Worm (Caenorhabditis elegans): ENCODE measurements around the gene F59B10.4.

F59B10.4 gene

DNA sequence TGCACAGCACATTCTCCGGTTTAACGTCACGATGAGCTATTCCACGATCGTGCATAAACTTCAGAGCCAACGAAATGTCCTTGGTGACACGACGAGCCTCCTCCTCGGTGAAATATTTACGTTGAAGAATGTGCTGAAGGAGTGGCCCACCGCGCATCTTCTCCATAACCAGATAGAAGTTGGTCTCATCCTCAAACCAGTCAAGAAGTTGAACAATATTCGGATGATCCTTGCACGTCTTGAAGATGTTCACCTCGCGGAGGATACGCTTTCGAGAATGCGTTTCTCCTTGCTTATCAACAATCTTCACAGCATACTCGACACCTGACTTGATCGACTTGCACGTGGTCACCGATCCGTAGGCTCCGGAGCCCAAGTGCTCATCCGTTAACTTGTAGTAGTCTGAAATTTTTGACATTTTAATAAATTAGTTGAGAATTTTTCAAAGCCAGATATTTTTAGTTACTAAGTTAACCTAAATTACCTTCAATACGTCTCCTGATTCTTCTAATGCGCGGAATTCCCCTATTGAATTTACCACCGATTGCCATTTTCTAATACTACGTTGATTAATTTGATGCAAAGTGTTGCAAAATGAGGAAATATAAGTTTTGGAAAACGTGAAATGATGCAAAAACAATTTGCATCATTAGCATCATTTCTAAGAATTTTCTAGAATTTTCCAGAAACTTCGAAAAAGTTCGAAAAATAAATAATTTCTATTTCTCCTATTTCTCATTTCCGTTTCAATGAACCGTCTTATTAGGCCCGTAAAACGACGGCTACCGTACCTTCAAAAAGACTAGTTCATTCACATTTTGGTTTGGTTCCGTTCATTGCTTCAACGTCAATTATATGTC is 27.2 kb upstream of the F59B10.4 start (continued):
- TF ChIP-seq sea-2 (GFP tag; IDR thresholded peaks at IDR 0.05), result no peak
- 0 out of 2 replicates have a peak, but pooled peaks have one; percentile 20 for TF ChIP-seq attf-3 (GFP tag; conservative IDR thresholded peaks at IDR 0.05)
- TF ChIP-seq lin-35 (GFP tag; optimal IDR thresholded peaks at IDR 0.05), result peak in 1 of 3 experiments; percentile 20
- no peak; the same call in 1 of the 2 replicates for TF ChIP-seq Y56A3A.18 (GFP tag; IDR thresholded peaks at IDR 0.05)
- no peak for TF ChIP-seq snpc-1.3 (tag; optimal IDR thresholded peaks at IDR 0.05; ENCODE audit: insufficient read depth)
- peak; percentile 55 for TF ChIP-seq fkh-3 (tag; optimal IDR thresholded peaks at IDR 0.05)
- 0 out of 2 replicates have a peak, but pooled peaks have one; percentile 8 for TF ChIP-seq Y79H2A.3 (GFP tag; conservative IDR thresholded peaks at IDR 0.05)
- no peak for TF ChIP-seq B0261.1 (tag; optimal IDR thresholded peaks at IDR 0.05)
- peak; percentile 35 for TF ChIP-seq nhr-90 (tag; optimal IDR thresholded peaks at IDR 0.05)
- TF ChIP-seq madf-8 (GFP tag; conservative IDR thresholded peaks at IDR 0.05), result no peak
- TF ChIP-seq hsf-1 (GFP tag; IDR thresholded peaks at IDR 0.05), result peak; percentile 85
- TF ChIP-seq tlf-1 (GFP tag; optimal IDR thresholded peaks at IDR 0.05), result peak; percentile 39
- TF ChIP-seq chd-7 (tag; optimal IDR thresholded peaks at IDR 0.05), result peak; percentile 17
- TF ChIP-seq dpff-1 (tag; optimal IDR thresholded peaks at IDR 0.05), result no peak
- peak; percentile 6; the same call in 1 of the 2 replicates for TF ChIP-seq aptf-3 (GFP tag; IDR thresholded peaks at IDR 0.05)
- 0 out of 2 replicates have a peak, but pooled peaks have one; percentile 8 for TF ChIP-seq ceh-100 (GFP tag; IDR thresholded peaks at IDR 0.05)
- no peak for TF ChIP-seq ztf-18 (tag; optimal IDR thresholded peaks at IDR 0.05)
- TF ChIP-seq B0336.3 (GFP tag; IDR thresholded peaks at IDR 0.05), result peak; percentile 3; the same call in 1 of the 2 replicates
- peak; percentile 70 for TF ChIP-seq madf-3 (GFP tag; IDR thresholded peaks at IDR 0.05)
- peak; percentile 42 for TF ChIP-seq atf-7 (tag; optimal IDR thresholded peaks at IDR 0.05)
- TF ChIP-seq ceh-79 (tag; optimal IDR thresholded peaks at IDR 0.05), result no peak
- no peak for TF ChIP-seq zim-3 (tag; optimal IDR thresholded peaks at IDR 0.05)
- TF ChIP-seq ama-1 (optimal IDR thresholded peaks at IDR 0.05), result peak; percentile 74
- no peak for TF ChIP-seq ama-1 (GFP tag; optimal IDR thresholded peaks at IDR 0.05)
- TF ChIP-seq ceh-91 (GFP tag; IDR thresholded peaks at IDR 0.05), result no peak
- TF ChIP-seq rpc-1 (optimal IDR thresholded peaks at IDR 0.05), result peak; percentile 12
- TF ChIP-seq rpc-1 (tag; optimal IDR thresholded peaks at IDR 0.05), result no peak
- 0 out of 2 replicates have a peak, but pooled peaks have one; percentile 26 for TF ChIP-seq attf-6 (GFP tag; IDR thresholded peaks at IDR 0.05)
- TF ChIP-seq xnd-1 (tag; optimal IDR thresholded peaks at IDR 0.05), result no peak
- peak; percentile 32; the same call in 1 of the 2 replicates for TF ChIP-seq Y53G8AR.9 (GFP tag; conservative IDR thresholded peaks at IDR 0.05)
- peak; percentile 73 for TF ChIP-seq repo-1 (tag; optimal IDR thresholded peaks at IDR 0.05)
- no peak for TF ChIP-seq bed-2 (GFP tag; IDR thresholded peaks at IDR 0.05)

DNA sequence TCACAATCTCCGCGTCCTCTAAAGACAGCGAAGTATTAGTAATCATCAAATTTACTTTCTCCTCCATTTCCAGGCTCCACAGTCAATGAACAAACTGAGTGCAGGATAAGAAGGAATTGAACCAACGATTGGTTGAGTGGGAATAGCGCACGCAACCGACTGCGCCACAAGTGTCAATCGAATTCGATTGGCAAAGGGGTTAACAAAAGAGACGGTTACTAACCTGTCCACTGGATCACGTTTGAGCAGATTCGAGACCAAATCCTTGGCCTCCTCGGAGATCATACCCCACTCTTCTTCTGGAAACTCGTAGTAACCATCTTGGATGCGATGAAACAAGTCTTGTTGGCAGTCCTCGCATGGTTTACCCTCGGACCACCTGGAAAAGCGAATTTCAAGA is 26.3 kb upstream of the F59B10.4 start:
- TF ChIP-seq attf-6 (GFP tag; IDR thresholded peaks at IDR 0.05) (no peak), let-607 (tag; optimal IDR thresholded peaks at IDR 0.05) (peak in 1 of 2 experiments; percentile 2), nhr-80 (tag; optimal IDR thresholded peaks at IDR 0.05) (no peak), hmg-1.2 (GFP tag; IDR thresholded peaks at IDR 0.05) (0 out of 2 replicates have a peak, but pooled peaks have one; percentile 20), madf-10 (tag; optimal IDR thresholded peaks at IDR 0.05) (no peak), B0035.1 (tag; optimal IDR thresholded peaks at IDR 0.05) (peak; percentile 13), unc-130 (GFP tag; optimal IDR thresholded peaks at IDR 0.05) (no peak), sdz-38 (tag; optimal IDR thresholded peaks at IDR 0.05) (no peak), dpl-1 (GFP tag; optimal IDR thresholded peaks at IDR 0.05) (no peak), C06A6.2 (GFP tag; conservative IDR thresholded peaks at IDR 0.05) (no peak), ztf-18 (tag; optimal IDR thresholded peaks at IDR 0.05) (no peak), ccch-3 (GFP tag; optimal IDR thresholded peaks at IDR 0.05) (no peak), ztf-6 (GFP tag; IDR thresholded peaks at IDR 0.05) (0 out of 2 replicates have a peak, but pooled peaks have one; percentile 48), B0261.1 (tag; optimal IDR thresholded peaks at IDR 0.05) (peak; percentile 63), aptf-2 (GFP tag; conservative IDR thresholded peaks at IDR 0.05) (no peak), Y53F4B.3 (GFP tag; IDR thresholded peaks at IDR 0.05) (no peak), Y79H2A.3 (GFP tag; conservative IDR thresholded peaks at IDR 0.05) (peak; percentile 61; the same call in 1 of the 2 replicates), lin-26 (GFP tag; IDR thresholded peaks at IDR 0.05) (0 out of 2 replicates have a peak, but pooled peaks have one; percentile 52), Y67H2A.10 (GFP tag; conservative IDR thresholded peaks at IDR 0.05) (no peak), hmg-20 (GFP tag; IDR thresholded peaks at IDR 0.05) (no peak)
